Fruit fly (Drosophila melanogaster) whole organism: Measurements from ENCODE around the gene CG13409.

Source experiments
- Dll ChIP-seq: fragments of >200 bp; optimal IDR thresholded peaks from 2 replicates; lab custom pipeline; 2017
- pan ChIP-seq: fragments of >200 bp; optimal IDR thresholded peaks from 2 replicates; lab custom pipeline; 2017

CG13409 gene

dm6 chr3R:21987546-21987945 is 44.2 kb downstream of the CG13409 start:
- TF ChIP-seq Dll (lab: Kevin White, UChicago) (no peak), pan (no peak)
